Fruit fly (Drosophila melanogaster): ENCODE measurements around the gene Acbp1.

Gene Acbp1

dm6 chr2L:8211070-8211469 is 48.8 kb upstream of the Acbp1 start, which contains the start of gene Ssb-c31a (continued):
- no peak for TF ChIP-seq Dek (tag; optimal IDR thresholded peaks at IDR 0.05)
- no peak for TF ChIP-seq CG11723 (GFP tag; optimal IDR thresholded peaks at IDR 0.05)
- peak; percentile 69 for TF ChIP-seq HLH4C (GFP tag; IDR thresholded peaks at IDR 0.05; ENCODE audit: partially characterized antibody)
- TF ChIP-seq slbo (GFP tag; IDR thresholded peaks at IDR 0.05), result peak; percentile 66; the same call in 1 of the 2 replicates
- no peak for TF ChIP-seq Eip74EF (GFP tag; optimal IDR thresholded peaks at IDR 0.05)
- no peak for TF ChIP-seq Kr (GFP tag; optimal IDR thresholded peaks at IDR 0.05)
- peak; percentile 82 for TF ChIP-seq E2f2 (GFP tag; IDR thresholded peaks at IDR 0.05)
- no peak for TF ChIP-seq CG4282 (GFP tag; optimal IDR thresholded peaks at IDR 0.05)
- peak; percentile 45 for TF ChIP-seq CG12942 (GFP tag; optimal IDR thresholded peaks at IDR 0.05)
- no peak for TF ChIP-seq shn (GFP tag; optimal IDR thresholded peaks at IDR 0.05)
- TF ChIP-seq Doc3 (GFP tag; IDR thresholded peaks at IDR 0.05; ENCODE audit: partially characterized antibody), result peak; percentile 87
- peak; percentile 68 for TF ChIP-seq zfh2 (GFP tag; optimal IDR thresholded peaks at IDR 0.05)
- no peak for TF ChIP-seq Hr39 (optimal IDR thresholded peaks at IDR 0.05)
- peak; percentile 86 for TF ChIP-seq Scr (GFP tag; IDR thresholded peaks at IDR 0.05; ENCODE audit: partially characterized antibody)
- no peak for TF ChIP-seq wor (GFP tag; IDR thresholded peaks at IDR 0.05)
- peak in 1 of 2 experiments; percentile 60 for TF ChIP-seq crp (GFP tag; optimal IDR thresholded peaks at IDR 0.05)
- TF ChIP-seq crc (GFP tag; optimal IDR thresholded peaks at IDR 0.05), result no peak
- peak; percentile 32 for TF ChIP-seq CG10979 (tag; optimal IDR thresholded peaks at IDR 0.05)
- no peak for TF ChIP-seq CG14667 (GFP tag; IDR thresholded peaks at IDR 0.05)
- no peak for TF ChIP-seq CG6791 (GFP tag; IDR thresholded peaks at IDR 0.05; ENCODE audit: partially characterized antibody)
- peak; percentile 76 for TF ChIP-seq Sin3A (optimal IDR thresholded peaks at IDR 0.05)
- peak; percentile 46 for TF ChIP-seq CG15601 (tag; optimal IDR thresholded peaks at IDR 0.05)
- no peak for TF ChIP-seq prd (optimal IDR thresholded peaks at IDR 0.05)
- TF ChIP-seq prd (GFP tag; IDR thresholded peaks at IDR 0.05), result peak; percentile 31; the same call in 1 of the 3 replicates
- 0 out of 3 replicates have a peak, but pooled peaks have one; percentile 14 for TF ChIP-seq Aef1 (GFP tag; IDR thresholded peaks at IDR 0.05)
- no peak for TF ChIP-seq CG11085 (GFP tag; IDR thresholded peaks at IDR 0.05)
- no peak for TF ChIP-seq CG9876 (GFP tag; optimal IDR thresholded peaks at IDR 0.05)
- TF ChIP-seq Optix (GFP tag; IDR thresholded peaks at IDR 0.05), result no peak
- TF ChIP-seq ham (GFP tag; IDR thresholded peaks at IDR 0.05), result no peak
- TF ChIP-seq bigmax (GFP tag; optimal IDR thresholded peaks at IDR 0.05), result no peak
- peak; percentile 30 for TF ChIP-seq Blimp-1 (GFP tag; optimal IDR thresholded peaks at IDR 0.05)
- TF ChIP-seq Opbp (GFP tag; IDR thresholded peaks at IDR 0.05; ENCODE audit: partially characterized antibody), result peak; percentile 40; the same call in 1 of the 3 replicates
- TF ChIP-seq Fer1 (GFP tag; optimal IDR thresholded peaks at IDR 0.05), result peak; percentile 58
- TF ChIP-seq CG12659 (GFP tag; optimal IDR thresholded peaks at IDR 0.05), result peak; percentile 73
- TF ChIP-seq Spps (tag; optimal IDR thresholded peaks at IDR 0.05), result peak; percentile 13
- no peak for TF ChIP-seq CG7357 (GFP tag; IDR thresholded peaks at IDR 0.05)
- no peak for TF ChIP-seq CG5180 (GFP tag; optimal IDR thresholded peaks at IDR 0.05)
- TF ChIP-seq CG4617 (GFP tag; optimal IDR thresholded peaks at IDR 0.05; ENCODE audit: borderline replicate concordance), result peak; percentile 68
- peak; percentile 81 for TF ChIP-seq CG9932 (GFP tag; IDR thresholded peaks at IDR 0.05)
- TF ChIP-seq tgo (GFP tag; IDR thresholded peaks at IDR 0.05), result peak; percentile 47; the same call in 1 of the 3 replicates
- no peak for TF ChIP-seq HLHmδ (GFP tag; optimal IDR thresholded peaks at IDR 0.05)
- TF ChIP-seq CG18599 (GFP tag; optimal IDR thresholded peaks at IDR 0.05), result peak; percentile 46
- no peak for TF ChIP-seq Gug (GFP tag; IDR thresholded peaks at IDR 0.05)
- no peak for TF ChIP-seq zf30C (GFP tag; optimal IDR thresholded peaks at IDR 0.05)
- TF ChIP-seq CG8478 (optimal IDR thresholded peaks at IDR 0.05), result no peak
- no peak for TF ChIP-seq tna (GFP tag; IDR thresholded peaks at IDR 0.05; ENCODE audit: partially characterized antibody)
- no peak for TF ChIP-seq corto (GFP tag; optimal IDR thresholded peaks at IDR 0.05)
- peak; percentile 64 for TF ChIP-seq CG34376 (GFP tag; optimal IDR thresholded peaks at IDR 0.05)
- TF ChIP-seq H2.0 (GFP tag; IDR thresholded peaks at IDR 0.05), result no peak
- TF ChIP-seq Dip3 (GFP tag; optimal IDR thresholded peaks at IDR 0.05), result peak; percentile 44
- TF ChIP-seq nerfin-1 (tag; optimal IDR thresholded peaks at IDR 0.05), result peak; percentile 47

Data from whole organism, embryonic.